Fruit fly (Drosophila melanogaster) S2 (cell line): ENCODE data around the gene CG42525.

ENCODE experiments used
- CG8478 ChIP-seq: fragments of >200 bp; optimal IDR thresholded peaks from 2 replicates; lab custom pipeline; 2018
- CTCF ChIP-seq, 2 experiments: fragments of >200 bp; optimal IDR thresholded peaks; 2 replicates each; lab custom pipeline; 2018

- TF ChIP-seq CG8478 (lab: Kevin White, UChicago): no peak
- no peak for TF ChIP-seq CTCF (optimal IDR thresholded peaks at IDR 0.05; lab: Kevin White, UChicago)
These were observed 40.3 kb downstream of the CG42525 start for dm6 chr3L:3149060-3149872.
